Fruit fly (Drosophila melanogaster) S2 (cell line): ENCODE measurements around the gene cac.

Source experiments
- CG8478 ChIP-seq: fragments of >200 bp; optimal IDR thresholded peaks from 2 replicates; lab custom pipeline; 2018
- CTCF ChIP-seq, 2 experiments: fragments of >200 bp; optimal IDR thresholded peaks; 2 replicates each; lab custom pipeline; 2018

dm6 chrX:12007593-12007992 is 22.7 kb upstream of the cac start:
- TF ChIP-seq CTCF (optimal IDR thresholded peaks at IDR 0.05; lab: Kevin White, UChicago) (no peak), CG8478 (no peak)
